Fruit fly (Drosophila melanogaster) whole organism, embryonic: ENCODE results near the gene Ids.

Experiments
- ATbp ChIP-seq: fragments of 200-800 bp; sonication (Bioruptor generic); optimal IDR thresholded peaks from 2 replicates; lab custom pipeline; 2017; ENCODE audit warnings: missing biosample characterization, mild to moderate bottlenecking, missing genetic modification characterization, missing genetic modification reagents
- CG1024 ChIP-seq: fragments of 200-800 bp; sonication (Bioruptor generic); IDR thresholded peaks from 2 replicates; pipeline ENCODE4 v1.3.6; 2022; ENCODE audit warnings: missing biosample characterization, missing genetic modification characterization
- CG11695 ChIP-seq: fragments of 200-800 bp; sonication (Bioruptor generic); IDR thresholded peaks from 3 replicates; pipeline ENCODE4 v1.3.6; 2022; ENCODE audit warnings: missing biosample characterization, missing genetic modification characterization
- CG12104 ChIP-seq: fragments of 200-800 bp; sonication (Bioruptor generic); optimal IDR thresholded peaks from 3 replicates; lab custom pipeline; 2016; ENCODE audit warnings: missing biosample characterization, missing genetic modification characterization
- CG12155 ChIP-seq: fragments of 200-800 bp; sonication (Bioruptor generic); optimal IDR thresholded peaks from 3 replicates; lab custom pipeline; 2016; ENCODE audit warnings: missing biosample characterization, missing genetic modification characterization
- CG1233 ChIP-seq: fragments of 200-800 bp; sonication (Bioruptor generic); optimal IDR thresholded peaks from 4 replicates; lab custom pipeline; 2018; ENCODE audit warnings: missing biosample characterization, mild to moderate bottlenecking, missing genetic modification characterization
- CG12659 ChIP-seq: fragments of 200-800 bp; sonication (Bioruptor generic); optimal IDR thresholded peaks from 3 replicates; lab custom pipeline; 2017; ENCODE audit warnings: mild to moderate bottlenecking, missing biosample characterization, missing genetic modification reagents, missing genetic modification characterization
- CG13123 ChIP-seq: fragments of 200-800 bp; sonication (Bioruptor generic); optimal IDR thresholded peaks from 2 replicates; lab custom pipeline; 2016; ENCODE audit warnings: missing biosample characterization, missing genetic modification characterization
- CG14710 ChIP-seq: fragments of 200-800 bp; sonication (Bioruptor generic); optimal IDR thresholded peaks from 3 replicates; lab custom pipeline; 2019; ENCODE audit warnings: missing biosample characterization, mild to moderate bottlenecking, missing genetic modification characterization, moderate library complexity
- CG14965 ChIP-seq: fragments of 200-800 bp; sonication (Bioruptor generic); optimal IDR thresholded peaks from 2 replicates; lab custom pipeline; 2016; ENCODE audit warnings: missing biosample characterization, missing genetic modification characterization, borderline replicate concordance
- CG17361 ChIP-seq: fragments of 200-800 bp; sonication (Bioruptor generic); IDR thresholded peaks from 3 replicates; pipeline ENCODE4 v1.3.6; 2022; ENCODE audit warnings: missing biosample characterization, missing genetic modification characterization
- CG17829 ChIP-seq: fragments of 200-800 bp; optimal IDR thresholded peaks from 2 replicates; lab custom pipeline; 2019; ENCODE audit warnings: missing biosample characterization, mild to moderate bottlenecking, missing genetic modification characterization, moderate library complexity
- CG2129 ChIP-seq: fragments of 200-800 bp; sonication (Bioruptor generic); IDR thresholded peaks from 2 replicates; pipeline ENCODE4 v1.3.6; 2022; ENCODE audit warnings: missing biosample characterization, missing genetic modification characterization; ENCODE audit not compliant: partially characterized antibody
- CG2678 ChIP-seq: fragments of 200-800 bp; sonication (Bioruptor generic); optimal IDR thresholded peaks from 3 replicates; lab custom pipeline; 2019; ENCODE audit warnings: missing biosample characterization, mild to moderate bottlenecking, missing genetic modification characterization, moderate library complexity
- CG30431 ChIP-seq: fragments of 200-800 bp; sonication (Bioruptor generic); optimal IDR thresholded peaks from 2 replicates; lab custom pipeline; 2017; ENCODE audit warnings: missing biosample characterization, missing genetic modification characterization
- CG31365 ChIP-seq: fragments of 200-800 bp; sonication (Bioruptor generic); optimal IDR thresholded peaks from 2 replicates; lab custom pipeline; 2018; ENCODE audit warnings: missing biosample characterization, mild to moderate bottlenecking, missing genetic modification characterization
- CG3163 ChIP-seq: fragments of 200-800 bp; sonication (Bioruptor generic); optimal IDR thresholded peaks from 3 replicates; lab custom pipeline; 2016; ENCODE audit warnings: missing biosample characterization, missing genetic modification characterization
- CG34376 ChIP-seq: fragments of 200-800 bp; sonication (Bioruptor generic); optimal IDR thresholded peaks from 2 replicates; lab custom pipeline; 2018; ENCODE audit warnings: missing biosample characterization, mild to moderate bottlenecking, missing genetic modification characterization
- CG6654 ChIP-seq: fragments of 200-800 bp; sonication (Bioruptor generic); optimal IDR thresholded peaks from 2 replicates; lab custom pipeline; 2017; ENCODE audit warnings: missing biosample characterization, mild to moderate bottlenecking, missing genetic modification characterization
- CG7271 ChIP-seq: fragments of 200-800 bp; sonication (Bioruptor generic); optimal IDR thresholded peaks from 2 replicates; lab custom pipeline; 2018; ENCODE audit warnings: missing biosample characterization, mild to moderate bottlenecking, missing genetic modification characterization, moderate library complexity
- CG7357 ChIP-seq: fragments of 200-800 bp; sonication (Bioruptor generic); IDR thresholded peaks from 3 replicates; pipeline ENCODE4 v1.3.6; 2022; ENCODE audit warnings: missing biosample characterization, missing genetic modification characterization
- CG7556 ChIP-seq: fragments of 200-800 bp; sonication (Bioruptor generic); optimal IDR thresholded peaks from 2 replicates; lab custom pipeline; 2017; ENCODE audit warnings: missing biosample characterization, mild to moderate bottlenecking, missing genetic modification characterization
- CG8281 ChIP-seq: fragments of 200-800 bp; sonication (Bioruptor generic); optimal IDR thresholded peaks from 2 replicates; lab custom pipeline; 2018; ENCODE audit warnings: missing biosample characterization, mild to moderate bottlenecking, missing genetic modification characterization, moderate library complexity
- Dad ChIP-seq: fragments of 200-800 bp; sonication (Bioruptor generic); optimal IDR thresholded peaks from 3 replicates; lab custom pipeline; 2016; ENCODE audit warnings: missing biosample characterization, missing genetic modification characterization
- Dbx ChIP-seq: fragments of 200-800 bp; sonication (Bioruptor generic); IDR thresholded peaks from 3 replicates; pipeline ENCODE4 v1.3.6; 2022; ENCODE audit warnings: missing biosample characterization, missing genetic modification characterization
- H15 ChIP-seq: fragments of 200-800 bp; sonication (Bioruptor generic); IDR thresholded peaks from 3 replicates; pipeline ENCODE4 v1.3.6; 2022; ENCODE audit warnings: missing biosample characterization, missing genetic modification characterization
- Hsf ChIP-seq: fragments of 200-800 bp; sonication (Bioruptor generic); optimal IDR thresholded peaks from 3 replicates; lab custom pipeline; 2016; ENCODE audit warnings: missing biosample characterization, missing genetic modification characterization
- NFAT ChIP-seq: fragments of 200-800 bp; sonication (Bioruptor generic); IDR thresholded peaks from 2 replicates; pipeline ENCODE4 v1.3.6; 2022; ENCODE audit warnings: missing biosample characterization, missing genetic modification characterization
- Poxn ChIP-seq: fragments of 200-800 bp; sonication (Bioruptor generic); IDR thresholded peaks from 2 replicates; pipeline ENCODE4 v1.3.6; 2022; ENCODE audit warnings: missing biosample characterization, missing genetic modification characterization
- Sin3A ChIP-seq: fragments of >200 bp; optimal IDR thresholded peaks from 2 replicates; lab custom pipeline; 2018
- Sox100B ChIP-seq: fragments of 200-800 bp; sonication (Bioruptor generic); optimal IDR thresholded peaks from 3 replicates; lab custom pipeline; 2018; ENCODE audit warnings: missing biosample characterization, mild to moderate bottlenecking, missing genetic modification characterization
- Ssrp ChIP-seq: fragments of 200-800 bp; sonication (Bioruptor generic); optimal IDR thresholded peaks from 2 replicates; lab custom pipeline; 2018; ENCODE audit warnings: missing biosample characterization, mild to moderate bottlenecking, missing genetic modification characterization, moderate library complexity
- ara ChIP-seq: fragments of 200-800 bp; sonication (Bioruptor generic); IDR thresholded peaks from 2 replicates; pipeline ENCODE4 v1.3.6; 2022; ENCODE audit warnings: missing biosample characterization, missing genetic modification characterization
- bcd ChIP-seq: fragments of 200-800 bp; sonication (Bioruptor generic); optimal IDR thresholded peaks from 2 replicates; lab custom pipeline; 2017; ENCODE audit warnings: missing biosample characterization, mild to moderate bottlenecking, missing genetic modification characterization
- bigmax ChIP-seq: fragments of 200-800 bp; sonication (Bioruptor generic); optimal IDR thresholded peaks from 2 replicates; lab custom pipeline; 2018; ENCODE audit warnings: missing biosample characterization, mild to moderate bottlenecking, missing genetic modification characterization
- bowl ChIP-seq: fragments of 200-800 bp; sonication (Bioruptor generic); IDR thresholded peaks from 2 replicates; pipeline ENCODE4 v1.3.6; 2022; ENCODE audit warnings: missing biosample characterization, missing genetic modification characterization
- crc ChIP-seq: fragments of 200-800 bp; sonication (Bioruptor generic); optimal IDR thresholded peaks from 2 replicates; lab custom pipeline; 2016; ENCODE audit warnings: missing biosample characterization, missing genetic modification characterization
- crp ChIP-seq, 2 experiments: fragments of 200-800 bp; sonication (Bioruptor generic); optimal IDR thresholded peaks; 2 replicates in 1 of 2; 3 replicates in 1 of 2; lab custom pipeline; 2017; ENCODE audit warnings: missing biosample characterization in 2 of 2, missing genetic modification characterization in 2 of 2, mild to moderate bottlenecking in 1 of 2, moderate library complexity in 1 of 2
- danr ChIP-seq: fragments of 200-800 bp; sonication (Bioruptor generic); IDR thresholded peaks from 2 replicates; pipeline ENCODE4 v1.3.6; 2022; ENCODE audit warnings: missing biosample characterization, missing genetic modification characterization
- dati ChIP-seq: fragments of 200-800 bp; sonication (Bioruptor generic); IDR thresholded peaks from 2 replicates; pipeline ENCODE4 v1.3.6; 2022; ENCODE audit warnings: missing biosample characterization, missing genetic modification characterization
- en ChIP-seq: fragments of 200-800 bp; sonication (Bioruptor generic); optimal IDR thresholded peaks from 2 replicates; lab custom pipeline; 2016; ENCODE audit warnings: missing biosample characterization, missing genetic modification characterization
- fd64A ChIP-seq: fragments of 200-800 bp; sonication (Bioruptor generic); optimal IDR thresholded peaks from 3 replicates; lab custom pipeline; 2018; ENCODE audit warnings: missing biosample characterization, mild to moderate bottlenecking, missing genetic modification characterization
- fu2 ChIP-seq: fragments of 200-800 bp; sonication (Bioruptor generic); optimal IDR thresholded peaks from 2 replicates; lab custom pipeline; 2016; ENCODE audit warnings: missing biosample characterization, missing genetic modification characterization
- lmd ChIP-seq: fragments of 200-800 bp; sonication (Bioruptor generic); IDR thresholded peaks from 2 replicates; pipeline ENCODE4 v1.3.6; 2022; ENCODE audit warnings: missing biosample characterization, missing genetic modification characterization
- lov ChIP-seq, 2 experiments: fragments of 200-800 bp in 1 of 2; fragments of >200 bp in 1 of 2; sonication (Bioruptor generic) in 1 of 2; IDR thresholded peaks in 1 of 2; optimal IDR thresholded peaks in 1 of 2; 2 replicates in 1 of 2; 3 replicates in 1 of 2; pipeline versions ENCODE4 v1.3.6 to Lab custom; 2017 to 2022; ENCODE audit warnings: missing biosample characterization in 1 of 2, missing genetic modification characterization in 1 of 2
- mam ChIP-seq: fragments of 200-800 bp; sonication (Bioruptor generic); optimal IDR thresholded peaks from 3 replicates; lab custom pipeline; 2016; ENCODE audit warnings: missing biosample characterization, missing genetic modification characterization
- row ChIP-seq: fragments of 200-800 bp; sonication (Bioruptor generic); IDR thresholded peaks from 3 replicates; pipeline ENCODE4 v1.3.6; 2022; ENCODE audit warnings: missing biosample characterization, missing genetic modification characterization
- run ChIP-seq: fragments of 200-800 bp; sonication (Bioruptor generic); optimal IDR thresholded peaks from 3 replicates; lab custom pipeline; 2018; ENCODE audit warnings: missing biosample characterization, mild to moderate bottlenecking, missing genetic modification characterization
- sim ChIP-seq: fragments of 200-800 bp; sonication (Bioruptor generic); IDR thresholded peaks from 2 replicates; pipeline ENCODE4 v1.3.6; 2022; ENCODE audit warnings: missing biosample characterization, missing genetic modification characterization
- slp2 ChIP-seq: fragments of 200-800 bp; sonication (Bioruptor generic); optimal IDR thresholded peaks from 2 replicates; lab custom pipeline; 2016; ENCODE audit warnings: missing biosample characterization, missing genetic modification characterization
- twi ChIP-seq: fragments of 200-800 bp; optimal IDR thresholded peaks from 2 replicates; lab custom pipeline; 2019; ENCODE audit warnings: missing biosample characterization, mild to moderate bottlenecking, missing genetic modification characterization, moderate library complexity
- zen2 ChIP-seq: fragments of 200-800 bp; sonication (Bioruptor generic); IDR thresholded peaks from 3 replicates; pipeline ENCODE4 v1.3.6; 2022; ENCODE audit warnings: missing biosample characterization, missing genetic modification characterization; ENCODE audit not compliant: partially characterized antibody

Gene Ids

dm6 chr3L:3381869-3382488, 3.9 kb downstream of the Ids start (continued):
- no peak for TF ChIP-seq Ssrp (tag; lab: Kevin White, UChicago)
- 0 out of 2 replicates have a peak, but pooled peaks have one; percentile 10 for TF ChIP-seq CG1024 (GFP tag; lab: Robert Waterston, UW)
- TF ChIP-seq CG12104 (GFP tag; lab: Kevin White, UChicago) = no peak
- TF ChIP-seq CG14710 (tag; lab: Kevin White, UChicago) = no peak
- TF ChIP-seq CG14965 (GFP tag; lab: Kevin White, UChicago) = no peak
- no peak for TF ChIP-seq Dad (GFP tag; lab: Kevin White, UChicago)
- TF ChIP-seq Dbx (GFP tag; lab: Robert Waterston, UW) = peak; percentile 80
- TF ChIP-seq run (tag; lab: Kevin White, UChicago) = no peak
- no peak for TF ChIP-seq CG34376 (GFP tag; lab: Kevin White, UChicago)
- TF ChIP-seq H15 = peak; percentile 51; the same call in 1 of the 3 replicates
- no peak for TF ChIP-seq slp2
- no peak for TF ChIP-seq CG17361
- TF ChIP-seq ara (GFP tag; lab: Robert Waterston, UW) = peak; percentile 38; the same call in 1 of the 2 replicates
- no peak for TF ChIP-seq crp (GFP tag; optimal IDR thresholded peaks at IDR 0.05; lab: Kevin White, UChicago)
- no peak for TF ChIP-seq fu2
- TF ChIP-seq dati (GFP tag; lab: Robert Waterston, UW) = no peak
- no peak for TF ChIP-seq zen2 (GFP tag; lab: Robert Waterston, UW)
- TF ChIP-seq CG6654 (GFP tag; lab: Kevin White, UChicago) = no peak
- no peak for TF ChIP-seq CG8281 (tag; lab: Kevin White, UChicago)
- TF ChIP-seq CG3163 (GFP tag; lab: Kevin White, UChicago) = no peak
- TF ChIP-seq sim (GFP tag; lab: Robert Waterston, UW) = no peak
- TF ChIP-seq CG12155 (GFP tag; lab: Kevin White, UChicago) = no peak
- no peak for TF ChIP-seq crc (GFP tag; lab: Kevin White, UChicago)
- TF ChIP-seq Hsf (GFP tag; lab: Kevin White, UChicago) = peak; percentile 4
- peak; percentile 4 for TF ChIP-seq CG31365
- no peak for TF ChIP-seq CG30431 (GFP tag; lab: Kevin White, UChicago)
- TF ChIP-seq CG17829 (tag; lab: Kevin White, UChicago) = no peak
- TF ChIP-seq ATbp (GFP tag; lab: Kevin White, UChicago) = peak; percentile 13
- no peak for TF ChIP-seq mam
- no peak for TF ChIP-seq CG7556
- peak; percentile 57 for TF ChIP-seq CG2678 (tag; lab: Kevin White, UChicago)
- peak; percentile 69 for TF ChIP-seq CG11695
- no peak for TF ChIP-seq bcd (GFP tag; lab: Kevin White, UChicago)

- TF ChIP-seq danr (GFP tag; lab: Robert Waterston, UW) = peak; percentile 77
- TF ChIP-seq bowl (GFP tag; lab: Robert Waterston, UW) = 0 out of 2 replicates have a peak, but pooled peaks have one; percentile 46
- peak; percentile 71 for TF ChIP-seq CG7357 (GFP tag; lab: Robert Waterston, UW)
- TF ChIP-seq fd64A (GFP tag; lab: Kevin White, UChicago) = peak; percentile 72
- TF ChIP-seq lmd (GFP tag; lab: Robert Waterston, UW) = peak; percentile 88
- TF ChIP-seq CG12659 (GFP tag; lab: Kevin White, UChicago) = peak; percentile 78
- TF ChIP-seq twi = peak; percentile 71
- TF ChIP-seq CG2129 = no peak
- no peak; the same call in 1 of the 2 replicates for TF ChIP-seq Poxn (GFP tag; lab: Robert Waterston, UW)
- TF ChIP-seq lov (optimal IDR thresholded peaks at IDR 0.05; lab: Kevin White, UChicago) = no peak
- TF ChIP-seq lov (GFP tag; IDR thresholded peaks at IDR 0.05; lab: Robert Waterston, UW) = peak; percentile 83
- TF ChIP-seq en (GFP tag; lab: Kevin White, UChicago) = peak; percentile 73
- peak; percentile 70 for TF ChIP-seq CG7271 (tag; lab: Kevin White, UChicago)
- TF ChIP-seq Sox100B (GFP tag; lab: Kevin White, UChicago) = peak; percentile 74
- TF ChIP-seq Sin3A (lab: Kevin White, UChicago) = no peak
- peak; percentile 75 for TF ChIP-seq CG13123 (GFP tag; lab: Kevin White, UChicago)
- no peak for TF ChIP-seq bigmax
- peak; percentile 79 for TF ChIP-seq NFAT (GFP tag; lab: Robert Waterston, UW)
- peak; percentile 74 for TF ChIP-seq CG1233
- peak; percentile 89 for TF ChIP-seq row (GFP tag; lab: Robert Waterston, UW)
Measured at dm6 chr3L:3382489-3382879, 4.4 kb downstream of the Ids start.
